Fruit fly (Drosophila melanogaster): ENCODE data around the gene CG17032.

The CG17032 gene

DNA sequence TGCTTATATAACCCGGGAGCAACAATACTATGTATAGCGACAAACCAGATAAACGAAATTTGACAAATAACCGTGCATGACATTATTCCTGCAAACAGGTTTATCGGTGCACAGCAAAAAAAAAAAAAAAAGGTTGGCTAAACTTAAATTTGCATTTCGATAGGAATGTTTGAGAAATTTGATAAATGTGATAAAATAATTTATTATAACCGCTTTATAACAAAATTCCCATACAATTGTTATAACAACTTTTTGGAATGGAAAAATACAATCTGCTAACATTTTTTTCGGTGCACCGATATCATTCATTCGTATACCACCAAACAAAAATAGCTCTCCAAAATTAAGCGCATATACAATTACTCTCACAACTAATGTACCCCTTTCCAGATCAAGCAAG lies 18.9 kb downstream of the CG17032 start (continued):
- TF ChIP-seq Ets96B (tag; optimal IDR thresholded peaks at IDR 0.05) (no peak), CG7368 (GFP tag; optimal IDR thresholded peaks at IDR 0.05) (no peak), salr (GFP tag; optimal IDR thresholded peaks at IDR 0.05) (no peak), spab (GFP tag; optimal IDR thresholded peaks at IDR 0.05) (no peak), CG11294 (GFP tag; IDR thresholded peaks at IDR 0.05) (peak; percentile 32; the same call in 1 of the 2 replicates), CG1621 (tag; optimal IDR thresholded peaks at IDR 0.05) (no peak), CG6854 (GFP tag; optimal IDR thresholded peaks at IDR 0.05) (no peak)

DNA sequence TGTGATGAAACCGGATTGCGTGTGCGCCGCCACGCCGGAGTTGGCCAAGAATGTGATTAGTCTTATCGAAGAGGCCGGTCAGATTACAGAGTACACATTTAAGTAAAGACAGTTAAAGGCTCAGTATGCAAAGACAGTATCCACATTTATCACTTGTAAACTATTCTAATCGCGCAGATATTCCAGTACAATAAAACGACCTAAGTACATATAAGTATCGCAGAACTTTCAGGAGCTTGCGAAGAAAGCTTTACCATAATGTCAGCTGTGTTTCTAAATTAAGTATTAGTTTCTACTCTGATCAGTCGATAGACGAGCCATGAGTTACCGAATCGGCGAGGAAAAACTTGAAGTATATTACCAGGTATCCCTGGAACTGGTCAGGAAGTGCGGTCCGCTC lies 19.6 kb downstream of the CG17032 start, which contains the start of gene CG17028:
TSS of gene CG17028 (plus strand) at position 301 of the 400 bp plus-strand sequence.
- TF ChIP-seq CG8632 (GFP tag; optimal IDR thresholded peaks at IDR 0.05) (no peak), CG6808 (GFP tag; optimal IDR thresholded peaks at IDR 0.05) (no peak), CG10669 (GFP tag; optimal IDR thresholded peaks at IDR 0.05) (no peak)

DNA sequence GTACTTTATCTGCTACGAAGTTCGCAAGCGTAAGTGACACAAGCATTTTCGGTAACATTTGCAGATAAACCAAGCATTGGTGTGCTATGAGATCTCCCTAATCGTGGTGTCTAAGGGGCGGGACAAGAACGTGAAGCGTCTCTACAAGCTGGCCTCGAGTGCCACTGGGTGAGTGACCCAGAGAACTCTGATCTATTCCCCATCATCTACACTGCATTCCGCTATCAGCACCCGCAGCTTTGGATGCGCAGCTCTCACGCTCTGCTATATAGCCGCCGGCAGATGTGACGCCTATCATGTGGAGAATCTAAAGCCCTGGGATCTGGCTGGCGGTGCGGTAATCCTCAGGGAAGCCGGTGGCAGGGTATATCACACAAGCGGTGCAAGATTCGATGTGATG lies 20.6 kb downstream of the CG17032 start:
- TF ChIP-seq vri (GFP tag; optimal IDR thresholded peaks at IDR 0.05): peak; percentile 21
- peak; percentile 99 for TF ChIP-seq svp (GFP tag)
- TF ChIP-seq Sox15 (GFP tag; optimal IDR thresholded peaks at IDR 0.05): no peak

DNA sequence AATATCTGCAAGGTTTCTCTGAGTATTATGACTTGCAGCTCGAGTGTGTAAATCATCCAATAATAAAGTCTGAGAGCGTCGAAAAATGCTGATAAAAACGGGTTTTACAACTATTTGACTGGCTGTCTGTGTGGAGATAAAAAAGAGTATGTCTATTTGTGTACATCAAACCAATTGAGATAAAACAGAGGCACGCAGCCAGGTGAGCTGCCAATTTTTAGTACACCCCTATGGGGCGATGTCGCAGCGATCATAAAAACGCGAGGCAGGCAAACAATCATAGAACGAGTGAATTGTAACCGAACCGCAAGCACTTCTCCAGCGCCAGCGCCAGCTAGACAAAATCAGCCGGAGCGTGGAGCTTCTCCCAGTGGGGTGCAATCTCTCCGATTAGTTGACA lies 21.3 kb downstream of the CG17032 start, which contains the start of gene CG17027:
TSS of gene CG17027 (plus strand) at position 189 of the 400 bp plus-strand sequence.
- TF ChIP-seq Ets21C (GFP tag; optimal IDR thresholded peaks at IDR 0.05): no peak
- TF ChIP-seq fkh (GFP tag; optimal IDR thresholded peaks at IDR 0.05): peak; percentile 51

DNA sequence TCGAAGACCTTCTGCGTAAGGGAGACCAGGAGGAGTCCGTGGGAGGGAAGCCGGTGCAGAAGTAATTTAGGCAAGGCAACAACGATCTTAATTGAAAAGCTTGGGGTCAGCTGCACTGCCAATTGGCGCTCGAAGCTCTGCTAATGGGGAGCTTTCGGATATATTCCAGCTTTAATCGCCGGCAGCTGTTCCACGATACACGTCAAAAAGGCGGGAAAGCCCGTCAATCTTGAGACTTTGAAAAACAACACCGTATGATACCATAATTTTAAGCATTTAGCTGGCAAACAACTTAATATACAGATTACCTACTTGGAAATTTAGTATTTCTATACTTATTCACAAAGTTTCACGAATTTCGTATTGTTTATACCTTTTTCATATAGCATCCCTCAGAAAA lies 22.8 kb downstream of the CG17032 start:
- TF ChIP-seq Sox14 (GFP tag; optimal IDR thresholded peaks at IDR 0.05) (no peak), CG6808 (GFP tag; optimal IDR thresholded peaks at IDR 0.05) (no peak), vri (GFP tag; optimal IDR thresholded peaks at IDR 0.05) (peak; percentile 9), Eip78C (GFP tag) (no peak), Ets21C (GFP tag; optimal IDR thresholded peaks at IDR 0.05) (no peak), acj6 (GFP tag; optimal IDR thresholded peaks at IDR 0.05) (no peak)

DNA sequence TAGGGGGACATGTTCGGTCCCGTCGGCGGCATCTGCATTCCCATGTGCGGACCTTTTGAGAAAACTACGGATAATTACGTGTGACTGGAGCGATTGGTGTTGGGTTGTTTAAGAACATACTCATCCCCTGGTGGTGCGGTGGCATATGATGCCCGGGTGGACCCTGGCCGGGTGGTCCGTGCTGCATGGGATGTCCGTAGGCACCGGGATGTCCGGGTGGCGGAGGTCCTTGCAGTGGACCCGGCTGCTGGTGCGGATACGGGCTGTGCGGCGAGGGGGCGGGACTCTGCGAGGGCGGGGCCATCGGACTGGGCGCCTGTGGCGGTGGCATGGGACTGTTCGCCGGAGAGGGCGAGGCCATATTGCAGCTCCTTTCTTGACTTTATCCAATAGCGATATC lies 23.5 kb downstream of the CG17032 start:
- TF ChIP-seq CG15336 (GFP tag; IDR thresholded peaks at IDR 0.05) (no peak), CG6792 (GFP tag; optimal IDR thresholded peaks at IDR 0.05) (no peak), CG6808 (GFP tag; optimal IDR thresholded peaks at IDR 0.05) (no peak), CG11294 (GFP tag; IDR thresholded peaks at IDR 0.05) (no peak), Ets96B (tag; optimal IDR thresholded peaks at IDR 0.05) (no peak), CG3919 (GFP tag; optimal IDR thresholded peaks at IDR 0.05) (no peak), CG6276 (GFP tag; optimal IDR thresholded peaks at IDR 0.05) (no peak), CG7368 (GFP tag; optimal IDR thresholded peaks at IDR 0.05) (no peak), CG6854 (GFP tag; optimal IDR thresholded peaks at IDR 0.05) (no peak), Eip78C (GFP tag) (no peak)

DNA sequence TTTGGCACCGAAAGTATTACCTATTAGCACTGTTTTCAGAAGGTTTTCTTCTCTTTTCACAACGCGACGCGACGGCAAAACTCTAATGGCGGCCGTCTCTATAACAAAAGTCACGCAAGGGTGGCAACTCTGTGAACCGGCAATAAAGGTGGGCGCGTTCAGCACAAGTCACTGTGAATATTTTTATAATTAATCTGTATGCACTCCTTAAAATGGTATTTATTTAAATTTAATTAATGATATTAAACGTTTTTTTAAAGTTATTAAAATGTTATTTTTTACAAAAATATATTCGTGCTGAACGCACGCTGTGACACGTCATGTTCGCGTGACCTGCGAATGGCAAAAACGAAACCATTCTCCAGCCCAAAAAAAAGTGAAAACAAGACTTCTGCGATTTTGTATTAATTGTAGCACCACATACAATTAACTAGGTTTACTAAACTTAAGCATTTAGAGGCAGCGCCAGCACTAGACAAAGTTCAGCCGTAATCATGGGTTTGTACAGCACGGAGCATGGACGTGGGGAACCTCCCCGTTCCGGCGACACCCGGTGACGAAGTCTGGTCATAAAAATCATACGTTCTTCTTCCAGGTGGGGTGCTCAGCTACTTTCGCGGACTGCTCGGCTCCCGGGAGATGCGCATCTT lies 24.3 kb downstream of the CG17032 start, which contains the start of the genes brm and Arl1:
TSS of gene brm (minus strand) at position 87 of the 650 bp plus-strand sequence.
TSS of gene Arl1 (plus strand) at position 353 of the 650 bp plus-strand sequence.
- TF ChIP-seq acj6 (GFP tag; optimal IDR thresholded peaks at IDR 0.05): peak; percentile 98
- peak; percentile 96 to 98 for TF ChIP-seq salr (GFP tag; optimal IDR thresholded peaks at IDR 0.05)
- peak; percentile 98 for TF ChIP-seq CG8632 (GFP tag; optimal IDR thresholded peaks at IDR 0.05)
- peak; percentile 99 for TF ChIP-seq CG34406 (GFP tag; optimal IDR thresholded peaks at IDR 0.05)
- peak; percentile 96 for TF ChIP-seq CG6808 (GFP tag; optimal IDR thresholded peaks at IDR 0.05)
- TF ChIP-seq Sox15 (GFP tag; optimal IDR thresholded peaks at IDR 0.05): peak; percentile 98
- peak; percentile 94 for TF ChIP-seq Smox (GFP tag; optimal IDR thresholded peaks at IDR 0.05)
- peak; percentile 96 for TF ChIP-seq cyc (GFP tag; optimal IDR thresholded peaks at IDR 0.05)
- peak; percentile 99 for TF ChIP-seq CG6163 (GFP tag; IDR thresholded peaks at IDR 0.05)
- TF ChIP-seq CG3032 (tag; optimal IDR thresholded peaks at IDR 0.05): peak; percentile 99
- TF ChIP-seq fkh (GFP tag; optimal IDR thresholded peaks at IDR 0.05): no peak
- TF ChIP-seq CG3919 (GFP tag; optimal IDR thresholded peaks at IDR 0.05): peak; percentile 98
- peak; percentile 98 for TF ChIP-seq CG11294 (GFP tag; IDR thresholded peaks at IDR 0.05)
- TF ChIP-seq CG31627 (GFP tag; optimal IDR thresholded peaks at IDR 0.05): peak; percentile 95
- TF ChIP-seq Ets96B (tag; optimal IDR thresholded peaks at IDR 0.05): peak; percentile 99
- TF ChIP-seq CG6854 (GFP tag; optimal IDR thresholded peaks at IDR 0.05): peak; percentile 92
- TF ChIP-seq Hr4 (GFP tag; optimal IDR thresholded peaks at IDR 0.05): peak; percentile 97
- TF ChIP-seq Lpt (GFP tag; optimal IDR thresholded peaks at IDR 0.05): peak; percentile 97
- TF ChIP-seq Eip78C (GFP tag): peak; percentile 99
- TF ChIP-seq ss (GFP tag; optimal IDR thresholded peaks at IDR 0.05): peak in 1 of 2 experiments; percentile 99
- peak; percentile 97 for TF ChIP-seq achi (GFP tag; optimal IDR thresholded peaks at IDR 0.05)
- TF ChIP-seq Met (GFP tag; optimal IDR thresholded peaks at IDR 0.05): peak; percentile 94
- peak; percentile 95 for TF ChIP-seq CG11762 (GFP tag; optimal IDR thresholded peaks at IDR 0.05; ENCODE audit: insufficient read depth)
- TF ChIP-seq Sox14 (GFP tag; optimal IDR thresholded peaks at IDR 0.05): peak; percentile 95
- peak; percentile 96 for TF ChIP-seq topi (GFP tag; optimal IDR thresholded peaks at IDR 0.05)
- peak; percentile 98 for TF ChIP-seq CG8119 (GFP tag; IDR thresholded peaks at IDR 0.05)
